Fruit fly (Drosophila melanogaster): ENCODE data around the gene CG5078.

DNA sequence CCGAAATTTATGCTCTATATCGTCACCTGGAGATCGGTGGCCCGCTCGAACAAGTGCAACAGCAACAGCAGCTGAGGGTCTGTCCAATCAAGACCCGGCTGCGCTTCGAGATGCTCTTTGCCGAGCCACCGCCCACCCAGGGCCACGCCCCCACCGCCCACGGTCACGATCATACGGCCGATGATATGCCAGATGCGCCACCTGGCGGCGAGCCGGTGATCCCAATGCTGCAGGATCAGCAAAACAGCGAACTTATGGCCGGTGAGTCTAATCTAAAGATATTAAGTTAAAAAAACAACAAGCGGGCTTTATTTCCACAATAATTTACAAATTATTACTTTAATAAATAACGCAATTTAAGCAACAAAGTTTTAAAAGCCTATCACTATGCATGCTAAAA is 7.6 kb upstream of the CG5078 start:
- TF ChIP-seq Lpt (GFP tag; optimal IDR thresholded peaks at IDR 0.05) (no peak), CG32006 (GFP tag; optimal IDR thresholded peaks at IDR 0.05) (no peak), achi (GFP tag; optimal IDR thresholded peaks at IDR 0.05) (no peak), pdm3 (GFP tag; optimal IDR thresholded peaks at IDR 0.05) (no peak), CG6854 (GFP tag; optimal IDR thresholded peaks at IDR 0.05) (no peak), CG10631 (GFP tag; optimal IDR thresholded peaks at IDR 0.05) (no peak)
